Worm (Caenorhabditis elegans) whole organism, L3 larva: Measurements from ENCODE around the gene hlh-15.

Experiments used
- elt-1 ChIP-seq: fragments of 150-350 bp; optimal IDR thresholded peaks from 2 replicates; lab custom pipeline; 2014; ENCODE audit warnings: missing biosample characterization, missing genetic modification characterization
- lin-15B ChIP-seq: fragments of 150-350 bp; optimal IDR thresholded peaks from 2 replicates; lab custom pipeline; 2014; ENCODE audit warnings: missing biosample characterization, missing genetic modification characterization
- lsy-12 ChIP-seq: sonication (generic microtip); optimal IDR thresholded peaks from 2 replicates; lab custom pipeline; 2016; ENCODE audit warnings: mild to moderate bottlenecking, missing genetic modification characterization, missing compliant biosample characterization
- pha-4 ChIP-seq: fragments of 150-350 bp; optimal IDR thresholded peaks from 2 replicates; lab custom pipeline; 2014; ENCODE audit warnings: missing biosample characterization, missing genetic modification reagents, missing genetic modification characterization
- pqm-1 ChIP-seq: fragments of 150-350 bp; optimal IDR thresholded peaks from 2 replicates; lab custom pipeline; 2017; ENCODE audit warnings: missing biosample characterization, missing genetic modification characterization, inconsistent platforms
- unc-62 ChIP-seq: fragments of 150-350 bp; sonication (generic microtip); optimal IDR thresholded peaks from 4 replicates; lab custom pipeline; 2014; ENCODE audit warnings: missing biosample characterization, missing genetic modification reagents, missing genetic modification characterization
- zag-1 ChIP-seq: fragments of 150-350 bp; optimal IDR thresholded peaks from 2 replicates; lab custom pipeline; 2014; ENCODE audit warnings: missing biosample characterization, missing genetic modification characterization

DNA sequence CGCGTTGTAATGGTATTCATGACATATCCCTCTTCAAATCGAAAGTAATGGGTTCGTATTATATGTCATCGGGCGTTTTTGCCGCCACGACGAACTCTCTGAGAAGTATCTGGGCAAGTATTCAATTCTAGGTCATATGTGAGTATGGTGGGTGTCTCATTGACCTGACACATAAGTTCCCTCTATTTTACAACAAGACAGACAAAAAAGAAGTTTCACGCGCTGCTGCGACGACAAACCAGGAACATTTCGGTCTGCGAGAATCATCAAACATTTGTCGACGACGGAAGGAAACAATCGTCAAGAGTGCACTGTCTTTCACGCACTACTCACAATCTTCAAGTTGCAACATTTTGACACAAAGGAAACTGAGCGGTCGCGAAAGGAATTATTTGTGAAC is 12.1 kb upstream of the hlh-15 start:
- no peak for TF ChIP-seq unc-62 (GFP tag; lab: Kevin White, UChicago)
- TF ChIP-seq zag-1 (tag; lab: Kevin White, UChicago) = no peak
- TF ChIP-seq pqm-1 (tag; lab: Kevin White, UChicago) = no peak
- no peak for TF ChIP-seq pha-4 (tag; lab: Kevin White, UChicago)
- no peak for TF ChIP-seq lsy-12 (tag; lab: Kevin White, UChicago)
- TF ChIP-seq elt-1 (tag; lab: Kevin White, UChicago) = no peak
- no peak for TF ChIP-seq lin-15B
